Worm (Caenorhabditis elegans) whole organism, L2 larva: ENCODE results near the gene C36B7.6.

Source experiments
- R02D3.7 ChIP-seq: fragments of 150-350 bp; optimal IDR thresholded peaks from 2 replicates; lab custom pipeline; 2014; ENCODE audit warnings: missing biosample characterization, missing genetic modification characterization
- lin-13 ChIP-seq: fragments of 150-350 bp; optimal IDR thresholded peaks from 2 replicates; lab custom pipeline; 2014; ENCODE audit warnings: missing biosample characterization, missing genetic modification reagents, missing genetic modification characterization
- unc-62 ChIP-seq: fragments of 150-350 bp; optimal IDR thresholded peaks from 2 replicates; lab custom pipeline; 2014; ENCODE audit warnings: missing biosample characterization, missing genetic modification reagents, missing genetic modification characterization
- zag-1 ChIP-seq: fragments of 150-350 bp; optimal IDR thresholded peaks from 2 replicates; lab custom pipeline; 2014; ENCODE audit warnings: missing biosample characterization, missing genetic modification characterization
- ztf-11 ChIP-seq: sonication (generic microtip); optimal IDR thresholded peaks from 2 replicates; lab custom pipeline; 2017; ENCODE audit warnings: missing biosample characterization, missing genetic modification characterization

ce11 chrX:7099049-7099448 lies 1.1 kb downstream of the C36B7.6 start:
- TF ChIP-seq zag-1 (tag; lab: Kevin White, UChicago): no peak
- no peak for TF ChIP-seq unc-62 (GFP tag; lab: Kevin White, UChicago)
- TF ChIP-seq R02D3.7: no peak
- no peak for TF ChIP-seq lin-13
- no peak for TF ChIP-seq ztf-11 (tag; lab: Kevin White, UChicago)
